Worm (Caenorhabditis elegans) whole organism, L2 larva: ENCODE measurements around the gene C16B8.3.
A peak's percentile ranks its signal among the peaks of the same experiment; 100 is the strongest.

Source experiments
- C34F6.9 ChIP-seq: fragments of 150-350 bp; optimal IDR thresholded peaks from 2 replicates; lab custom pipeline; 2014; ENCODE audit warnings: missing biosample characterization, missing genetic modification characterization
- F13H6.1 ChIP-seq: sonication (generic microtip); optimal IDR thresholded peaks from 2 replicates; lab custom pipeline; 2016; ENCODE audit warnings: missing genetic modification characterization, missing compliant biosample characterization
- R02D3.7 ChIP-seq: fragments of 150-350 bp; optimal IDR thresholded peaks from 2 replicates; lab custom pipeline; 2014; ENCODE audit warnings: missing biosample characterization, missing genetic modification characterization
- Y55F3AM.14 ChIP-seq: fragments of 200-800 bp; sonication (Bioruptor generic); optimal IDR thresholded peaks from 2 replicates; lab custom pipeline; 2018; ENCODE audit warnings: mild to moderate bottlenecking, missing genetic modification characterization, missing compliant biosample characterization
- ZK546.5 ChIP-seq: sonication (generic microtip); optimal IDR thresholded peaks from 2 replicates; lab custom pipeline; 2017; ENCODE audit warnings: missing biosample characterization, missing genetic modification characterization
- alr-1 ChIP-seq: fragments of 150-350 bp; optimal IDR thresholded peaks from 2 replicates; lab custom pipeline; 2014; ENCODE audit warnings: missing biosample characterization, missing genetic modification characterization
- aly-2 ChIP-seq: fragments of 150-350 bp; optimal IDR thresholded peaks from 2 replicates; lab custom pipeline; 2014; ENCODE audit warnings: missing biosample characterization, missing genetic modification characterization
- ama-1 ChIP-seq: fragments of 150-350 bp; optimal IDR thresholded peaks from 2 replicates; lab custom pipeline; 2018; ENCODE audit warnings: inconsistent platforms
- blmp-1 ChIP-seq: sonication (generic microtip); optimal IDR thresholded peaks from 2 replicates; lab custom pipeline; 2017; ENCODE audit warnings: missing genetic modification characterization, mild to moderate bottlenecking, missing compliant biosample characterization, antibody characterized with exemption, moderate library complexity; ENCODE audit not compliant: insufficient read depth
- ceh-16 ChIP-seq: fragments of 150-350 bp; optimal IDR thresholded peaks from 2 replicates; lab custom pipeline; 2014; ENCODE audit warnings: missing biosample characterization, missing genetic modification characterization
- ceh-82 ChIP-seq: fragments of 150-350 bp; optimal IDR thresholded peaks from 2 replicates; lab custom pipeline; 2014; ENCODE audit warnings: missing biosample characterization, missing genetic modification characterization
- crh-2 ChIP-seq: sonication (generic microtip); optimal IDR thresholded peaks from 2 replicates; lab custom pipeline; 2017; ENCODE audit warnings: missing biosample characterization, missing genetic modification characterization
- dmd-4 ChIP-seq: sonication (generic microtip); optimal IDR thresholded peaks from 2 replicates; lab custom pipeline; 2017; ENCODE audit warnings: missing biosample characterization, missing genetic modification characterization
- egl-27 ChIP-seq: sonication (generic microtip); optimal IDR thresholded peaks from 3 replicates; lab custom pipeline; 2017; ENCODE audit warnings: missing biosample characterization, missing genetic modification reagents, missing genetic modification characterization
- elt-1 ChIP-seq: fragments of 150-350 bp; optimal IDR thresholded peaks from 2 replicates; lab custom pipeline; 2014; ENCODE audit warnings: missing biosample characterization, missing genetic modification characterization
- elt-3 ChIP-seq: sonication (generic microtip); optimal IDR thresholded peaks from 2 replicates; lab custom pipeline; 2017; ENCODE audit warnings: missing biosample characterization, missing genetic modification characterization
- fos-1 ChIP-seq: fragments of 150-350 bp; optimal IDR thresholded peaks from 2 replicates; lab custom pipeline; 2014; ENCODE audit warnings: missing biosample characterization, missing genetic modification characterization
- gmeb-1 ChIP-seq: fragments of 150-350 bp; optimal IDR thresholded peaks from 2 replicates; lab custom pipeline; 2014; ENCODE audit warnings: missing biosample characterization, missing genetic modification characterization
- lin-11 ChIP-seq: fragments of 150-350 bp; sonication (generic microtip); optimal IDR thresholded peaks from 2 replicates; lab custom pipeline; 2014; ENCODE audit warnings: missing biosample characterization, missing genetic modification characterization, inconsistent platforms, mixed read lengths
- lin-13 ChIP-seq: fragments of 150-350 bp; optimal IDR thresholded peaks from 2 replicates; lab custom pipeline; 2014; ENCODE audit warnings: missing biosample characterization, missing genetic modification reagents, missing genetic modification characterization
- lin-39 ChIP-seq: fragments of 150-350 bp; optimal IDR thresholded peaks from 2 replicates; lab custom pipeline; 2014; ENCODE audit warnings: missing biosample characterization, missing genetic modification reagents, missing genetic modification characterization
- lsy-2 ChIP-seq, 2 experiments: fragments of 150-350 bp in 1 of 2; sonication (generic microtip) in 1 of 2; optimal IDR thresholded peaks; 2 replicates each; lab custom pipeline; 2014 to 2017; ENCODE audit warnings: missing biosample characterization in 2 of 2, missing genetic modification characterization in 2 of 2
- mab-5 ChIP-seq: fragments of 150-350 bp; optimal IDR thresholded peaks from 2 replicates; lab custom pipeline; 2014; ENCODE audit warnings: missing biosample characterization, missing genetic modification characterization
- mbf-1 ChIP-seq: sonication (generic microtip); optimal IDR thresholded peaks from 2 replicates; lab custom pipeline; 2017; ENCODE audit warnings: missing biosample characterization, missing genetic modification characterization
- mdl-1 ChIP-seq, 2 experiments: fragments of 150-350 bp in 1 of 2; sonication (generic microtip) in 1 of 2; optimal IDR thresholded peaks; 2 replicates each; lab custom pipeline; 2017; ENCODE audit warnings: missing biosample characterization in 2 of 2, missing genetic modification characterization in 2 of 2
- nhr-10 ChIP-seq: sonication (generic microtip); optimal IDR thresholded peaks from 2 replicates; lab custom pipeline; 2017; ENCODE audit warnings: missing biosample characterization, missing genetic modification characterization
- nhr-11 ChIP-seq: fragments of 150-350 bp; optimal IDR thresholded peaks from 2 replicates; lab custom pipeline; 2014; ENCODE audit warnings: missing biosample characterization, missing genetic modification characterization
- nhr-12 ChIP-seq: fragments of 150-350 bp; optimal IDR thresholded peaks from 2 replicates; lab custom pipeline; 2014; ENCODE audit warnings: missing biosample characterization, missing genetic modification characterization
- nhr-129 ChIP-seq: fragments of 150-350 bp; optimal IDR thresholded peaks from 2 replicates; lab custom pipeline; 2014; ENCODE audit warnings: missing biosample characterization, missing genetic modification characterization
- nhr-21 ChIP-seq: fragments of 150-350 bp; optimal IDR thresholded peaks from 2 replicates; lab custom pipeline; 2014; ENCODE audit warnings: missing biosample characterization, missing genetic modification characterization
- nhr-23 ChIP-seq: fragments of 150-350 bp; optimal IDR thresholded peaks from 2 replicates; lab custom pipeline; 2014; ENCODE audit warnings: missing biosample characterization, missing genetic modification reagents, missing genetic modification characterization
- nhr-237 ChIP-seq: fragments of 150-350 bp; optimal IDR thresholded peaks from 2 replicates; lab custom pipeline; 2014; ENCODE audit warnings: missing biosample characterization, missing genetic modification characterization
- nhr-25 ChIP-seq: fragments of 150-350 bp; sonication (generic microtip); optimal IDR thresholded peaks from 3 replicates; lab custom pipeline; 2014; ENCODE audit warnings: missing biosample characterization, missing genetic modification characterization
- nhr-6 ChIP-seq: fragments of 150-350 bp; optimal IDR thresholded peaks from 2 replicates; lab custom pipeline; 2014; ENCODE audit warnings: missing biosample characterization, missing genetic modification characterization
- nhr-77 ChIP-seq: fragments of 150-350 bp; optimal IDR thresholded peaks from 2 replicates; lab custom pipeline; 2014; ENCODE audit warnings: missing biosample characterization, missing genetic modification characterization
- peb-1 ChIP-seq: fragments of 150-350 bp; optimal IDR thresholded peaks from 2 replicates; lab custom pipeline; 2014; ENCODE audit warnings: missing biosample characterization, missing genetic modification characterization
- sem-4 ChIP-seq: fragments of 150-350 bp; optimal IDR thresholded peaks from 2 replicates; lab custom pipeline; 2014; ENCODE audit warnings: missing biosample characterization, missing genetic modification reagents, missing genetic modification characterization
- skn-1 ChIP-seq: sonication (generic microtip); optimal IDR thresholded peaks from 2 replicates; lab custom pipeline; 2017; ENCODE audit warnings: missing biosample characterization, missing genetic modification characterization
- sma-3 ChIP-seq: sonication (generic microtip); optimal IDR thresholded peaks from 2 replicates; lab custom pipeline; 2016; ENCODE audit warnings: missing genetic modification reagents, missing genetic modification characterization, missing compliant biosample characterization
- sma-9 ChIP-seq, 2 experiments: fragments of 150-350 bp in 1 of 2; sonication (generic microtip) in 1 of 2; optimal IDR thresholded peaks; 2 replicates each; lab custom pipeline; 2014 to 2016; ENCODE audit warnings: missing genetic modification characterization in 2 of 2, mild to moderate bottlenecking in 1 of 2, missing biosample characterization in 1 of 2, missing compliant biosample characterization in 1 of 2, missing genetic modification reagents in 1 of 2, moderate library complexity in 1 of 2
- snpc-4 ChIP-seq: fragments of 150-350 bp; optimal IDR thresholded peaks from 2 replicates; lab custom pipeline; 2014; ENCODE audit warnings: missing biosample characterization, missing genetic modification characterization
- unc-39 ChIP-seq: fragments of 150-350 bp; optimal IDR thresholded peaks from 2 replicates; lab custom pipeline; 2014; ENCODE audit warnings: missing biosample characterization, missing genetic modification characterization
- unc-55 ChIP-seq: fragments of 150-350 bp; sonication (generic microtip); optimal IDR thresholded peaks from 3 replicates; lab custom pipeline; 2014; ENCODE audit warnings: missing biosample characterization, missing genetic modification reagents, missing genetic modification characterization
- unc-62 ChIP-seq: fragments of 150-350 bp; optimal IDR thresholded peaks from 2 replicates; lab custom pipeline; 2014; ENCODE audit warnings: missing biosample characterization, missing genetic modification reagents, missing genetic modification characterization
- zag-1 ChIP-seq: fragments of 150-350 bp; optimal IDR thresholded peaks from 2 replicates; lab custom pipeline; 2014; ENCODE audit warnings: missing biosample characterization, missing genetic modification characterization
- ztf-1 ChIP-seq: fragments of 200-800 bp; sonication (Bioruptor generic); conservative IDR thresholded peaks from 2 replicates; pipeline ENCODE4 v1.3.6; 2022; ENCODE audit warnings: missing genetic modification characterization, missing compliant biosample characterization
- ztf-11 ChIP-seq: sonication (generic microtip); optimal IDR thresholded peaks from 2 replicates; lab custom pipeline; 2017; ENCODE audit warnings: missing biosample characterization, missing genetic modification characterization
- ztf-4 ChIP-seq: fragments of 150-350 bp; optimal IDR thresholded peaks from 2 replicates; lab custom pipeline; 2014; ENCODE audit warnings: missing biosample characterization, missing genetic modification characterization

C16B8.3 gene

DNA sequence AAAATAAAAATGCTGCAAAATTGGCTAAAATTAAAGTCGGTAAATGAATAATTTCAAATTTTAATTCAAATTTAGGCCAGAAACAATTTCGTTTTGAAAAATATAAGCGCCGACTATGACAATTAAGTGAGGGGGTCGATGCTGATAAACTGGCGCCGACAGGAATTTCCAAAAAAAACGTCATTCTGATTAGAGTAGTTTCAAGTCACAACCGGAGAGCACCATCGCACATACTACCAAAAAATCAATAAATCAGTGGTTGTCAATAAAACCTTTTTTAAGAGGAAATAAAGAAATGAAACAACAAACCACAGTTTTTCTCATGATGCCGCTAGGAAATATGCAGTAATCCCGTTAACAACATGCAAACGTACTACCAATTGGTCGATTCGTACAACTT lies 19.4 kb downstream of the C16B8.3 start:
- TF ChIP-seq dmd-4 (tag; lab: Kevin White, UChicago) (no peak), fos-1 (tag; lab: Kevin White, UChicago) (peak; percentile 49)

DNA sequence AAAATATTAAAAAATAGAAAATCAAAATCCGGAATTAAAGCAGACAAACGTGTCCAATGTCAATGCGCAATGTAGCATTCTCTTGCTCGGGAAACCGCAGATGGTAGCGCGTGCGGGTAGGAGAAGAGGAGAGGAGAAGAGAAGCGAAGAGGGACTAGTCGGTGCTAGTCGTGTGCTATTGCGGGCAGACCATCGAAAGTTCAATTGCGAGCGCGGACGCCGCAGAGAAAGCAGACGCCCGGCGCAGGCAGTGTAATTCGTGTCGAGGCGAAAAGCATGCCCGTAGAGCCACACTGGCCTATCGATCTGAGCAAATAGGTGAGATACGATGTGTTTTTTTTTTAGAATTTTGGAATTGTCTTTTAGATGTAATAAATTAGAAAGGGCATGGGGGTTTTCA lies 22.8 kb downstream of the C16B8.3 start:
- TF ChIP-seq alr-1 (tag; lab: Kevin White, UChicago) (no peak), nhr-25 (tag; lab: Kevin White, UChicago) (no peak), dmd-4 (tag; lab: Kevin White, UChicago) (no peak), nhr-10 (tag; lab: Kevin White, UChicago) (no peak), sem-4 (tag; lab: Kevin White, UChicago) (peak; percentile 3), unc-39 (no peak), mbf-1 (tag; lab: Kevin White, UChicago) (no peak), nhr-237 (tag; lab: Kevin White, UChicago) (no peak), egl-27 (tag; lab: Kevin White, UChicago) (no peak), elt-1 (no peak), nhr-21 (tag; lab: Kevin White, UChicago) (no peak), unc-62 (no peak), nhr-6 (tag; lab: Kevin White, UChicago) (no peak), nhr-129 (tag; lab: Kevin White, UChicago) (peak; percentile 70), crh-2 (tag; lab: Kevin White, UChicago) (peak; percentile 31), ztf-11 (tag; lab: Kevin White, UChicago) (no peak), skn-1 (no peak), ama-1 (lab: Kevin White, UChicago) (no peak), aly-2 (tag; lab: Kevin White, UChicago) (no peak), elt-3 (tag; lab: Kevin White, UChicago) (no peak), blmp-1 (tag; lab: Kevin White, UChicago) (no peak), fos-1 (tag; lab: Kevin White, UChicago) (no peak), nhr-11 (tag; lab: Kevin White, UChicago) (no peak), unc-55 (GFP tag; lab: Kevin White, UChicago) (peak; percentile 34), sma-3 (GFP tag; lab: Kevin White, UChicago) (no peak), mab-5 (tag; lab: Kevin White, UChicago) (peak; percentile 29), R02D3.7 (no peak), ceh-82 (tag; lab: Kevin White, UChicago) (no peak), mdl-1 (tag; optimal IDR thresholded peaks at IDR 0.05; lab: Kevin White, UChicago) (peak in 1 of 2 experiments; percentile 21), lin-13 (GFP tag; lab: Kevin White, UChicago) (no peak), snpc-4 (tag; lab: Kevin White, UChicago) (no peak), nhr-77 (tag; lab: Kevin White, UChicago) (no peak), nhr-23 (tag; lab: Kevin White, UChicago) (no peak), ZK546.5 (tag; lab: Kevin White, UChicago) (no peak), ztf-1 (GFP tag; lab: Robert Waterston, UW) (no peak), Y55F3AM.14 (GFP tag; lab: Kevin White, UChicago) (no peak), zag-1 (tag; lab: Kevin White, UChicago) (peak; percentile 32), peb-1 (tag; lab: Kevin White, UChicago) (no peak), lin-39 (tag; lab: Kevin White, UChicago) (no peak), lin-11 (peak; percentile 35), lsy-2 (tag; optimal IDR thresholded peaks at IDR 0.05; lab: Kevin White, UChicago) (peak in 1 of 2 experiments; percentile 12), nhr-12 (tag; lab: Kevin White, UChicago) (no peak), ceh-16 (tag; lab: Kevin White, UChicago) (no peak), F13H6.1 (tag; lab: Kevin White, UChicago) (peak; percentile 75), gmeb-1 (tag; lab: Kevin White, UChicago) (no peak), C34F6.9 (tag; lab: Kevin White, UChicago) (peak; percentile 43), sma-9 (GFP tag; optimal IDR thresholded peaks at IDR 0.05; lab: Kevin White, UChicago) (peak; percentile 47), sma-9 (tag; optimal IDR thresholded peaks at IDR 0.05; lab: Kevin White, UChicago) (no peak), ztf-4 (no peak)
